Fruit fly (Drosophila melanogaster): ENCODE results near the gene CG42449.

Gene CG42449

DNA sequence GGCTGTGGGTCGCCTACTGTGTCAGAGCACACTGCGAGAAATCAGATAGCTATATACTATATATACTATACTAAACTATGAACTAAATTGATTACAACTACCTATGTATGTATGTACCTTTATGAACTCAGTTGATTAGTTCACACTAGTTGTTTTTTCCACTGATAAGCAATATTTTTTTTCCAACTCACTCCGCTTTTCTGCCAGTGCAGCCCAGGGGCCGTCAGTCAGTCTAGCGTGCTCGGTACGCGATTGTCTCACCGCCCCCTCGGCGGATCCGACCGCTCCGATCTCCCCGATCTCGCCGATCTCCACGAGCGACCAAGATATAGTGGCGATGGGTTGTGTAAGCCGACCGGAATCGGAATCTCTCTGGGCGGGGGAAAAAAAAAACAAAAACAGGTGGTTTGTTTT, 22.9 kb downstream of the CG42449 start (continued):
- TF ChIP-seq ss (GFP tag; optimal IDR thresholded peaks at IDR 0.05), result peak; percentile 66 to 74
- peak; percentile 46 for TF ChIP-seq pdm3 (GFP tag; optimal IDR thresholded peaks at IDR 0.05)
- peak; percentile 84 for TF ChIP-seq CG6276 (GFP tag; optimal IDR thresholded peaks at IDR 0.05)
- peak; percentile 38 for TF ChIP-seq CG7368 (GFP tag; optimal IDR thresholded peaks at IDR 0.05)
- no peak for TF ChIP-seq Eip93F (GFP tag; optimal IDR thresholded peaks at IDR 0.05)
- peak; percentile 93 for TF ChIP-seq CG15336 (GFP tag; IDR thresholded peaks at IDR 0.05)
- peak; percentile 2 for TF ChIP-seq Sox15 (GFP tag; optimal IDR thresholded peaks at IDR 0.05)
- TF ChIP-seq Lpt (GFP tag; optimal IDR thresholded peaks at IDR 0.05), result peak; percentile 85
- TF ChIP-seq lz (GFP tag; optimal IDR thresholded peaks at IDR 0.05), result peak; percentile 29
- no peak for TF ChIP-seq Hr39 (GFP tag; optimal IDR thresholded peaks at IDR 0.05)
- no peak for TF ChIP-seq Hr38 (GFP tag; optimal IDR thresholded peaks at IDR 0.05)
- TF ChIP-seq dac (GFP tag; optimal IDR thresholded peaks at IDR 0.05), result peak; percentile 70
- TF ChIP-seq fd59A (GFP tag; optimal IDR thresholded peaks at IDR 0.05), result peak; percentile 20
- TF ChIP-seq CG11902 (GFP tag; optimal IDR thresholded peaks at IDR 0.05), result peak; percentile 36
- peak; percentile 87 for TF ChIP-seq svp (GFP tag)
- TF ChIP-seq Ets21C (GFP tag; optimal IDR thresholded peaks at IDR 0.05), result no peak
- peak in 1 of 2 experiments; percentile 16 for TF ChIP-seq salr (GFP tag; optimal IDR thresholded peaks at IDR 0.05)
- no peak for TF ChIP-seq CG31627 (GFP tag; optimal IDR thresholded peaks at IDR 0.05)
- no peak for TF ChIP-seq Sox102F (GFP tag; optimal IDR thresholded peaks at IDR 0.05)
- TF ChIP-seq OdsH (GFP tag; optimal IDR thresholded peaks at IDR 0.05), result peak; percentile 51
- TF ChIP-seq esn (GFP tag; optimal IDR thresholded peaks at IDR 0.05), result no peak
- peak; percentile 54 for TF ChIP-seq achi (GFP tag; optimal IDR thresholded peaks at IDR 0.05)
- TF ChIP-seq CG1621 (tag; optimal IDR thresholded peaks at IDR 0.05), result peak; percentile 55
- peak; percentile 49 for TF ChIP-seq CG6792 (GFP tag; optimal IDR thresholded peaks at IDR 0.05)

DNA sequence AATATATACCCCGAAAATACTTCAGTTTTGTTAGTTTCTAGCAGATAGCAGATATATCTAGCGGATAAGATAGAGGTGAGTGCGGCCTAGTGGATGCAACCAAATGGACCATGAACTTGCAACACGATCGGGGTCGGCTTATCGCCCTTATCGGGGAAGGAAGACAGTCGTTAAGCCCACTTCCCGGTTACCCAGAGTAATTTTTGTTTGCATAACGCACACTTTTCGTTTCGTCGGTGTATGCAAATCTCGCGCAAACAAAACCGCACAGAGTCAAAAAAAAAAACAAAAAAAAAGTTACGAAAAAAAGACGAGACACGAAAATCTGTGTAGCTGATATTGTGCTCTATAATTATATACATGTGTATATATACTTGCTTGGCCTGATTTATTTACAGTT, 29.9 kb downstream of the CG42449 start:
- no peak for TF ChIP-seq CG11294 (GFP tag; IDR thresholded peaks at IDR 0.05)
- peak; percentile 22; the same call in 1 of the 3 replicates for TF ChIP-seq CG6163 (GFP tag; IDR thresholded peaks at IDR 0.05)
- no peak for TF ChIP-seq CG6854 (GFP tag; optimal IDR thresholded peaks at IDR 0.05)
- TF ChIP-seq fd59A (GFP tag; optimal IDR thresholded peaks at IDR 0.05), result no peak
- TF ChIP-seq Eip78C (GFP tag), result peak; percentile 13
- TF ChIP-seq cyc (GFP tag; optimal IDR thresholded peaks at IDR 0.05), result no peak
- TF ChIP-seq ss (GFP tag; optimal IDR thresholded peaks at IDR 0.05), result no peak
- no peak for TF ChIP-seq eg (GFP tag; IDR thresholded peaks at IDR 0.05)
- TF ChIP-seq svp (GFP tag), result peak; percentile 65

- TF ChIP-seq CG1621 (tag; optimal IDR thresholded peaks at IDR 0.05) (no peak), spab (GFP tag; optimal IDR thresholded peaks at IDR 0.05) (no peak), Blimp-1 (GFP tag; optimal IDR thresholded peaks at IDR 0.05) (no peak), fkh (GFP tag; optimal IDR thresholded peaks at IDR 0.05) (no peak), Sox102F (GFP tag; optimal IDR thresholded peaks at IDR 0.05) (no peak), dac (GFP tag; optimal IDR thresholded peaks at IDR 0.05) (no peak), CG10669 (GFP tag; optimal IDR thresholded peaks at IDR 0.05) (no peak), CG6854 (GFP tag; optimal IDR thresholded peaks at IDR 0.05) (no peak), CG6808 (GFP tag; optimal IDR thresholded peaks at IDR 0.05) (no peak), Gug (GFP tag; IDR thresholded peaks at IDR 0.05) (no peak)
These were observed 31.7 kb downstream of the CG42449 start for dm6 chrX:5714786-5715185.
